Worm (Caenorhabditis elegans): ENCODE data around the gene nhr-222.

Gene nhr-222

ce11 chrV:3579795-3580194 is 36.6 kb upstream of the nhr-222 start:
- TF ChIP-seq lin-39 (tag; optimal IDR thresholded peaks at IDR 0.05), result no peak
- TF ChIP-seq skn-1 (tag; optimal IDR thresholded peaks at IDR 0.05), result no peak
- TF ChIP-seq nhr-42 (GFP tag; IDR thresholded peaks at IDR 0.05), result no peak
- TF ChIP-seq F37D6.2 (tag; optimal IDR thresholded peaks at IDR 0.05), result no peak
- TF ChIP-seq pha-4 (GFP tag; IDR thresholded peaks at IDR 0.05), result no peak; the same call in 1 of the 2 replicates
- TF ChIP-seq pha-4 (tag; optimal IDR thresholded peaks at IDR 0.05), result no peak
- TF ChIP-seq unc-130 (GFP tag; optimal IDR thresholded peaks at IDR 0.05), result no peak
- TF ChIP-seq ceh-44 (GFP tag; IDR thresholded peaks at IDR 0.05), result no peak
- TF ChIP-seq tra-1 (GFP tag; IDR thresholded peaks at IDR 0.05), result peak; percentile 34; the same call in 1 of the 2 replicates
- peak; percentile 69 for TF ChIP-seq nhr-10 (tag; optimal IDR thresholded peaks at IDR 0.05)
- TF ChIP-seq duxl-1 (tag; optimal IDR thresholded peaks at IDR 0.05; ENCODE audit: poor library complexity), result no peak
- peak in 1 of 2 experiments; percentile 78 for TF ChIP-seq hif-1 (tag; optimal IDR thresholded peaks at IDR 0.05)
- no peak for TF ChIP-seq spr-1 (tag; optimal IDR thresholded peaks at IDR 0.05)
- TF ChIP-seq lin-15B (tag; optimal IDR thresholded peaks at IDR 0.05), result no peak
- TF ChIP-seq arid-1 (GFP tag; conservative IDR thresholded peaks at IDR 0.05), result no peak
- no peak for TF ChIP-seq T26A8.4 (GFP tag; IDR thresholded peaks at IDR 0.05)
- TF ChIP-seq lin-1 (GFP tag; IDR thresholded peaks at IDR 0.05), result no peak
- 0 out of 2 replicates have a peak, but pooled peaks have one; percentile 10 for TF ChIP-seq ceh-20 (GFP tag; IDR thresholded peaks at IDR 0.05)
- peak; percentile 85 for TF ChIP-seq aha-1 (tag)
- TF ChIP-seq zfp-3 (GFP tag; conservative IDR thresholded peaks at IDR 0.05), result 0 out of 2 replicates have a peak, but pooled peaks have one; percentile 9
- no peak for TF ChIP-seq Y5F2A.4 (GFP tag; optimal IDR thresholded peaks at IDR 0.05)
- no peak for TF ChIP-seq ztf-11 (tag; optimal IDR thresholded peaks at IDR 0.05)
- no peak for TF ChIP-seq ceh-28 (tag; optimal IDR thresholded peaks at IDR 0.05)
- no peak for TF ChIP-seq daf-8 (GFP tag; IDR thresholded peaks at IDR 0.05)
- no peak for TF ChIP-seq php-3 (GFP tag; IDR thresholded peaks at IDR 0.05)
- TF ChIP-seq lim-7 (GFP tag; IDR thresholded peaks at IDR 0.05), result no peak
- TF ChIP-seq dmd-6 (GFP tag; IDR thresholded peaks at IDR 0.05), result peak; percentile 36; the same call in 1 of the 2 replicates
- TF ChIP-seq hmg-1.1 (GFP tag; IDR thresholded peaks at IDR 0.05), result peak; percentile 23; the same call in 1 of the 2 replicates
- TF ChIP-seq F26F4.8 (GFP tag; conservative IDR thresholded peaks at IDR 0.05), result no peak
- no peak for TF ChIP-seq D1046.2 (GFP tag; IDR thresholded peaks at IDR 0.05)
- no peak for TF ChIP-seq lir-3 (tag; optimal IDR thresholded peaks at IDR 0.05)
- peak; percentile 82 for TF ChIP-seq lin-13 (GFP tag; optimal IDR thresholded peaks at IDR 0.05)
- no peak for TF ChIP-seq mdt-29 (GFP tag; IDR thresholded peaks at IDR 0.05)
- TF ChIP-seq ceh-82 (tag; optimal IDR thresholded peaks at IDR 0.05), result no peak
- TF ChIP-seq zip-2 (tag; optimal IDR thresholded peaks at IDR 0.05), result no peak
- TF ChIP-seq daf-12 (tag; optimal IDR thresholded peaks at IDR 0.05), result no peak
- peak; percentile 20 to 55 for TF ChIP-seq mdl-1 (tag; optimal IDR thresholded peaks at IDR 0.05)
- peak; percentile 81 for TF ChIP-seq nhr-28 (tag; optimal IDR thresholded peaks at IDR 0.05)
- peak; percentile 15 for TF ChIP-seq rbr-2 (tag; optimal IDR thresholded peaks at IDR 0.05)
- TF ChIP-seq lsy-2 (tag; optimal IDR thresholded peaks at IDR 0.05), result peak in 1 of 2 experiments; percentile 66
- no peak for TF ChIP-seq spr-3 (GFP tag; optimal IDR thresholded peaks at IDR 0.05)
- no peak for TF ChIP-seq F49E8.2 (tag; optimal IDR thresholded peaks at IDR 0.05; ENCODE audit: borderline replicate concordance)
- TF ChIP-seq ceh-62 (tag; optimal IDR thresholded peaks at IDR 0.05), result no peak
- no peak for TF ChIP-seq tag-97 (GFP tag; IDR thresholded peaks at IDR 0.05)
- peak; percentile 39 for TF ChIP-seq mes-2 (tag; optimal IDR thresholded peaks at IDR 0.05; ENCODE audit: poor library complexity, severe bottlenecking)
- TF ChIP-seq daf-16 (GFP tag; optimal IDR thresholded peaks at IDR 0.05), result peak in 1 of 2 experiments; percentile 34
- TF ChIP-seq daf-16 (tag; optimal IDR thresholded peaks at IDR 0.05), result peak; percentile 72
- TF ChIP-seq madf-5 (GFP tag; IDR thresholded peaks at IDR 0.05), result no peak
- no peak for TF ChIP-seq madf-9 (GFP tag; conservative IDR thresholded peaks at IDR 0.05)
- no peak for TF ChIP-seq ztf-7 (tag; optimal IDR thresholded peaks at IDR 0.05)
- TF ChIP-seq dmd-8 (GFP tag; IDR thresholded peaks at IDR 0.05), result no peak
- TF ChIP-seq attf-4 (tag; optimal IDR thresholded peaks at IDR 0.05), result no peak
- TF ChIP-seq zfp-2 (tag; optimal IDR thresholded peaks at IDR 0.05), result no peak

All from whole organism, L4 larva.